Worm (Caenorhabditis elegans) whole organism, early embryonic: ENCODE results near the gene smap-1.

ENCODE experiments used
- B0310.2 ChIP-seq: sonication (generic microtip); optimal IDR thresholded peaks from 2 replicates; lab custom pipeline; 2016; ENCODE audit warnings: mild to moderate bottlenecking, missing genetic modification characterization, missing compliant biosample characterization
- F13C5.2 ChIP-seq: sonication (generic microtip); optimal IDR thresholded peaks from 2 replicates; lab custom pipeline; 2017; ENCODE audit warnings: mild to moderate bottlenecking, missing genetic modification characterization, inconsistent platforms, missing compliant biosample characterization
- aly-1 ChIP-seq: sonication (generic microtip); optimal IDR thresholded peaks from 2 replicates; lab custom pipeline; 2016; ENCODE audit warnings: missing genetic modification characterization, missing compliant biosample characterization
- ama-1 ChIP-seq: fragments of 150-350 bp; optimal IDR thresholded peaks from 2 replicates; lab custom pipeline; 2014
- ceh-13 ChIP-seq: fragments of 200-800 bp; sonication (Bioruptor generic); optimal IDR thresholded peaks from 2 replicates; lab custom pipeline; 2018; ENCODE audit warnings: mild to moderate bottlenecking, missing genetic modification characterization, missing compliant biosample characterization
- ceh-36 ChIP-seq: sonication (generic microtip); optimal IDR thresholded peaks from 2 replicates; lab custom pipeline; 2016; ENCODE audit warnings: missing genetic modification characterization, inconsistent platforms, missing compliant biosample characterization
- ets-7 ChIP-seq: sonication (generic microtip); optimal IDR thresholded peaks from 2 replicates; lab custom pipeline; 2016; ENCODE audit warnings: missing genotype, missing genetic modification characterization, missing compliant biosample characterization
- flt-1 ChIP-seq: fragments of 200-800 bp; sonication (Bioruptor generic); IDR thresholded peaks from 2 replicates; pipeline ENCODE4 v1.3.6; 2022; ENCODE audit warnings: missing genetic modification characterization, missing compliant biosample characterization
- hmbx-1 ChIP-seq: sonication (generic microtip); optimal IDR thresholded peaks from 2 replicates; lab custom pipeline; 2016; ENCODE audit warnings: mild to moderate bottlenecking, missing genetic modification characterization, missing compliant biosample characterization
- hmg-4 ChIP-seq: fragments of 200-800 bp; sonication (Bioruptor generic); optimal IDR thresholded peaks from 2 replicates; lab custom pipeline; 2018; ENCODE audit warnings: mild to moderate bottlenecking, missing genetic modification characterization, missing compliant biosample characterization
- hnd-1 ChIP-seq: sonication (generic microtip); optimal IDR thresholded peaks from 2 replicates; lab custom pipeline; 2016; ENCODE audit warnings: missing genetic modification characterization, missing compliant biosample characterization
- pes-1 ChIP-seq: fragments of 200-800 bp; sonication (Bioruptor generic); IDR thresholded peaks from 2 replicates; pipeline ENCODE4 v1.3.6; 2022; ENCODE audit warnings: missing genetic modification reagents, missing genetic modification characterization, missing compliant biosample characterization
- scrt-1 ChIP-seq: fragments of 200-800 bp; sonication (Bioruptor generic); IDR thresholded peaks from 2 replicates; pipeline ENCODE4 v1.3.6; 2022; ENCODE audit warnings: missing genetic modification characterization, missing compliant biosample characterization
- sea-1 ChIP-seq: fragments of 200-800 bp; sonication (Bioruptor generic); conservative IDR thresholded peaks from 2 replicates; pipeline ENCODE4 v1.3.6; 2022; ENCODE audit warnings: missing genetic modification characterization, missing compliant biosample characterization
- tbx-11 ChIP-seq: fragments of 200-800 bp; sonication (Bioruptor generic); IDR thresholded peaks from 2 replicates; pipeline ENCODE4 v1.3.6; 2022; ENCODE audit warnings: missing genetic modification characterization, missing compliant biosample characterization
- tbx-37 ChIP-seq: fragments of 200-800 bp; sonication (Bioruptor generic); conservative IDR thresholded peaks from 2 replicates; pipeline ENCODE4 v1.3.6; 2022; ENCODE audit warnings: missing genetic modification reagents, missing genetic modification characterization, missing compliant biosample characterization
- tra-4 ChIP-seq: sonication (generic microtip); optimal IDR thresholded peaks from 2 replicates; lab custom pipeline; 2017; ENCODE audit warnings: missing genetic modification characterization, missing compliant biosample characterization

smap-1 gene

ce11 chrIII:10709676-10710075, 29.9 kb downstream of the smap-1 start:
- TF ChIP-seq tbx-11 (no peak), flt-1 (GFP tag; lab: Robert Waterston, UW) (no peak), B0310.2 (tag; lab: Kevin White, UChicago) (no peak), aly-1 (no peak), ceh-36 (no peak), ceh-13 (GFP tag; lab: Kevin White, UChicago) (no peak), ama-1 (lab: Kevin White, UChicago) (no peak), ets-7 (tag; lab: Kevin White, UChicago) (no peak), scrt-1 (GFP tag; lab: Robert Waterston, UW) (no peak), pes-1 (no peak), hnd-1 (tag; lab: Kevin White, UChicago) (no peak), tra-4 (tag; lab: Kevin White, UChicago) (no peak), sea-1 (no peak), F13C5.2 (tag; lab: Kevin White, UChicago) (no peak), hmbx-1 (tag; lab: Kevin White, UChicago) (no peak), hmg-4 (GFP tag; lab: Kevin White, UChicago) (no peak), tbx-37 (GFP tag; lab: Robert Waterston, UW) (no peak)

DNA sequence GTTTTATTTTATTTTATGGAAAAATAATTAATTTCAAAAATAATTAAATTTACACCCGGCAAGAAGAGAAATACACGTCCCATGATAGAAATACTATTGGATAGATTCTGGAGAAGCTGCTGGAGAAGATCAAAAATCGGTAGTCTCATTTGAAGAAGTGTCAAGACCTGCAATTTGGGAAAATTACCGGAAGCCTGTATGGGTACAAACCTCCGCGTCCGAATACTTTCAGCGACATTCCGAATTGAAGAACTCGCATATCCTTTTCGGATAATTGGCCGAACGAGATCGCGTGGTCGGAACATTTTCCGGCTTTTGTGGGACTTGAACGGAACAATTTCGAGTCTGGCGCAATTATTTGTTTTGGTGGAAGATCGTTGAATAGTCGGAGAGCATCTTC, 31.1 kb downstream of the smap-1 start:
- no peak for TF ChIP-seq ets-7 (tag; lab: Kevin White, UChicago)

ce11 chrIII:10707461-10707860, 32.1 kb downstream of the smap-1 start, which contains the start of gene mrpl-12:
Gene mrpl-12, plus strand, starts transcription at chrIII:10707761.
- TF ChIP-seq ets-7 (tag; lab: Kevin White, UChicago) (no peak), B0310.2 (tag; lab: Kevin White, UChicago) (no peak), ceh-13 (GFP tag; lab: Kevin White, UChicago) (no peak), hmbx-1 (tag; lab: Kevin White, UChicago) (no peak), ama-1 (lab: Kevin White, UChicago) (no peak), tbx-37 (GFP tag; lab: Robert Waterston, UW) (no peak)

ce11 chrIII:10706972-10707438, 32.6 kb downstream of the smap-1 start, which contains the start of the genes Y39A1A.21 and Y39A1A.22:
Gene Y39A1A.21, minus strand, starts transcription at chrIII:10707022.
Gene Y39A1A.22, minus strand, starts transcription at chrIII:10707028.
- TF ChIP-seq scrt-1 (GFP tag; lab: Robert Waterston, UW) (0 out of 2 replicates have a peak, but pooled peaks have one; percentile 69), ama-1 (lab: Kevin White, UChicago) (no peak), ceh-36 (peak; percentile 53), flt-1 (GFP tag; lab: Robert Waterston, UW) (no peak), aly-1 (no peak), ets-7 (tag; lab: Kevin White, UChicago) (peak; percentile 59), hmg-4 (GFP tag; lab: Kevin White, UChicago) (no peak), tra-4 (tag; lab: Kevin White, UChicago) (no peak), B0310.2 (tag; lab: Kevin White, UChicago) (no peak), ceh-13 (GFP tag; lab: Kevin White, UChicago) (no peak), tbx-37 (GFP tag; lab: Robert Waterston, UW) (0 out of 2 replicates have a peak, but pooled peaks have one; percentile 23), sea-1 (peak; percentile 50; the same call in 1 of the 2 replicates), pes-1 (peak; percentile 58; the same call in 1 of the 2 replicates), tbx-11 (no peak), F13C5.2 (tag; lab: Kevin White, UChicago) (peak; percentile 79)

DNA sequence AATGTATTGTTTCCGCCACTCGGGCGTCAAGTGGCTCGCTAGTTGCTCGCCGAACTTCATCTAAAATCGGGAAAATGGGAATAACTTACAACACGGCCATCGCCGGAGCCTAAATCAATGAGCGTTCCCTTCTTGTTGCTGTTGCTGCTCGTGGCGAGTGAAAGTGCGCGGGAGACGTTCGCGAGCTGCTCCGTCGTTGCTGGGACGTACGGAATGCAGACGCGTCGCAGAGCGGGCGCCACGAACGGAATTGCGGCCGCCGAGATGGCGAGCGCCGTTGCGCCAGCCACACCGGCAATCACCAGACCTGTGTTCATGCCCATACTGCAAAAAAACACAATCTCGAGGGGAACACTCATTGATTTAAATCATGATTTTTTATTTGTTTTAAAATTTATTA, 33.1 kb downstream of the smap-1 start:
- no peak for TF ChIP-seq tbx-11

DNA sequence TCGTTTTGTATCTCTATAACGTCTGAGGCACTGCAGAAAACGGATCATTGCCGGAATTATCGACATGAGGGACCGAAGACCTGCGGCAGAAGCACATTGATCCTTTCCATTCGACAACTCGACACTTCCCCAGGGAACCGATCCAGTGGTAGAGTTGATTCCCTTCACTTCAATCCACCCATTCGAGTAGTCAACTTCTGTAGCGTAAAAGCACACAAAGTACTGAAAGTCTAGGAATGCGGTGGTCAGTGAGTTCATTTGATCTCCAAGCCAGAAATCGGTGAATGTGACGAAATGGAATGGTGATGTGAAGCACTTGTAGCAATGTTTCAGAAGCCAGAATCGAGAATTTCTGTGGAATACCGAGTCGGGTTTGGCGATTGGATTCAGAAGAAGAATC, 35.1 kb downstream of the smap-1 start:
- no peak for TF ChIP-seq pes-1
- no peak for TF ChIP-seq ets-7 (tag; lab: Kevin White, UChicago)
- no peak for TF ChIP-seq aly-1

DNA sequence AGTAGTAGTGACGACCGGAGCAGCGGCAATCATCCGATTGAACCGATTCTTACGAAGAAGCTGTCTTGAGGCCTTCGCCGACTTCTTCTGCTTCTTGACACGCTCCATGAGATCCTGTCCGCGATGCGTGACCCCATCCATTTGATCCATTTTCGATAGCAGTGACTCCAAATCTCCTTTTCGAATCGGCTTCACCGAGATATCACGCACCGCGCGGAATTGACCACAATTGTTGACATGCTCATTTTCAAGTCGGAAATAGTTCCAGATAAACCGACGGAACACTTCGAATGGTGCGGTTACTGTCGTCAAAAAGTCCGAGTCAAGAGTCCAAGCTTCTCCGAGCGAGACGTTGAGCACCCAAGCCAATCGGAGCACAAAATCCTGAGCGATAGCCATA, 35.8 kb downstream of the smap-1 start:
- no peak for TF ChIP-seq tbx-37 (GFP tag; lab: Robert Waterston, UW)
- TF ChIP-seq ceh-36, result no peak
- TF ChIP-seq aly-1, result no peak
- no peak for TF ChIP-seq scrt-1 (GFP tag; lab: Robert Waterston, UW)
- no peak for TF ChIP-seq hnd-1 (tag; lab: Kevin White, UChicago)
- no peak for TF ChIP-seq sea-1
- TF ChIP-seq ceh-13 (GFP tag; lab: Kevin White, UChicago), result no peak
- TF ChIP-seq tbx-11, result no peak
- TF ChIP-seq hmg-4 (GFP tag; lab: Kevin White, UChicago), result no peak
- TF ChIP-seq tra-4 (tag; lab: Kevin White, UChicago), result no peak
- TF ChIP-seq pes-1, result no peak

DNA sequence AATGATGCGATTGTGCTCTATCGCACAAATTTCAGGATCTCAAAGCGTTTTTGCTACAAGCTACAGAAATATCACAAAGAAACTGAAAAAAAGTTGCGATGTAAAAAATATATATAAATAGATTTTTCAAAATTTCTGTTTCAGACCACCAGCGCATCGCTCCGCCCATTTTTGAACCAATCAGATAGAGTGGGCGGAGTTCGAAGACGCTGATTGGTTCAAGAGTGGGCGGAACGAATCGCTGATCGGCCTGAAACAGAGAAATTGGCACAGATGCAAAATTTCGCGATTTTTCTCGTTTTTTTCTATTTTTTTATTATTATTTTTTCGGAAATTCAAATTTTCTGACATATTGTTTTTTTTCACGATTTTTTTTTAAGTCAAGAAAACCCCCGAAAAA, 36.8 kb downstream of the smap-1 start:
- no peak for TF ChIP-seq ama-1 (lab: Kevin White, UChicago)
- no peak for TF ChIP-seq flt-1 (GFP tag; lab: Robert Waterston, UW)
- no peak for TF ChIP-seq F13C5.2 (tag; lab: Kevin White, UChicago)
- no peak for TF ChIP-seq B0310.2 (tag; lab: Kevin White, UChicago)
- TF ChIP-seq hmg-4 (GFP tag; lab: Kevin White, UChicago), result no peak
- no peak for TF ChIP-seq aly-1
- TF ChIP-seq tbx-11, result no peak
- no peak for TF ChIP-seq ets-7 (tag; lab: Kevin White, UChicago)
- no peak for TF ChIP-seq scrt-1 (GFP tag; lab: Robert Waterston, UW)
- no peak for TF ChIP-seq pes-1
- no peak for TF ChIP-seq sea-1
- TF ChIP-seq hmbx-1 (tag; lab: Kevin White, UChicago), result no peak
- TF ChIP-seq ceh-36, result no peak
- no peak for TF ChIP-seq hnd-1 (tag; lab: Kevin White, UChicago)
- TF ChIP-seq ceh-13 (GFP tag; lab: Kevin White, UChicago), result no peak
- TF ChIP-seq tra-4 (tag; lab: Kevin White, UChicago), result no peak
- TF ChIP-seq tbx-37 (GFP tag; lab: Robert Waterston, UW), result no peak
